Worm (Caenorhabditis elegans): Measurements from ENCODE around the gene C44C1.1.

C44C1.1 gene

ce11 chrX:933504-933903, 47.1 kb upstream of the C44C1.1 start, which contains the start of gene F35H12.1:
F35H12.1 (plus strand) TSS chrX:933804.
- TF ChIP-seq fkh-10 (GFP tag; optimal IDR thresholded peaks at IDR 0.05) (peak; percentile 58), dmd-8 (GFP tag; IDR thresholded peaks at IDR 0.05) (no peak)

- TF ChIP-seq lsy-2 (tag; optimal IDR thresholded peaks at IDR 0.05) (no peak), snpc-4 (tag; optimal IDR thresholded peaks at IDR 0.05) (peak; percentile 30), ZK337.2 (GFP tag; IDR thresholded peaks at IDR 0.05) (no peak), Y75B8A.6 (GFP tag; IDR thresholded peaks at IDR 0.05) (no peak), mxl-2 (GFP tag; conservative IDR thresholded peaks at IDR 0.05) (no peak)
Observed at ce11 chrX:936013-936412, 44.6 kb upstream of the C44C1.1 start.

ce11 chrX:938269-938883, 42.2 kb upstream of the C44C1.1 start, which contains the start of gene F53H8.3:
F53H8.3 (plus strand) TSS chrX:938543.
- TF ChIP-seq F26F4.8 (GFP tag; conservative IDR thresholded peaks at IDR 0.05) (no peak), nhr-28 (tag; optimal IDR thresholded peaks at IDR 0.05) (peak; percentile 22), pqm-1 (tag; optimal IDR thresholded peaks at IDR 0.05) (peak; percentile 85), snpc-1.2 (GFP tag; IDR thresholded peaks at IDR 0.05) (no peak), Y5F2A.4 (GFP tag; optimal IDR thresholded peaks at IDR 0.05) (no peak), dmd-6 (GFP tag; IDR thresholded peaks at IDR 0.05) (peak; percentile 6; the same call in 1 of the 2 replicates), hlh-11 (tag; optimal IDR thresholded peaks at IDR 0.05) (peak; percentile 24), attf-4 (tag; optimal IDR thresholded peaks at IDR 0.05) (no peak), daf-16 (GFP tag; optimal IDR thresholded peaks at IDR 0.05) (no peak), daf-16 (tag; optimal IDR thresholded peaks at IDR 0.05) (peak; percentile 73), dve-1 (tag; optimal IDR thresholded peaks at IDR 0.05; ENCODE audit: insufficient read depth) (peak; percentile 50)

ce11 chrX:943698-944097, 36.9 kb upstream of the C44C1.1 start:
- TF ChIP-seq F44E2.7 (GFP tag; IDR thresholded peaks at IDR 0.05) = peak; percentile 78; the same call in 1 of the 2 replicates
- peak; percentile 58; the same call in 1 of the 2 replicates for TF ChIP-seq dmd-8 (GFP tag; IDR thresholded peaks at IDR 0.05)
- TF ChIP-seq tra-1 (GFP tag; IDR thresholded peaks at IDR 0.05) = 0 out of 2 replicates have a peak, but pooled peaks have one; percentile 42
- TF ChIP-seq lim-7 (GFP tag; IDR thresholded peaks at IDR 0.05) = peak; percentile 32; the same call in 1 of the 2 replicates
- TF ChIP-seq set-16 (GFP tag; IDR thresholded peaks at IDR 0.05) = peak; percentile 44; the same call in 1 of the 2 replicates

- 0 out of 2 replicates have a peak, but pooled peaks have one; percentile 44 for TF ChIP-seq T26A8.4 (GFP tag; IDR thresholded peaks at IDR 0.05)
- TF ChIP-seq nhr-77 (tag; optimal IDR thresholded peaks at IDR 0.05) = peak; percentile 3
- peak; percentile 79 for TF ChIP-seq hlh-30 (tag; optimal IDR thresholded peaks at IDR 0.05; ENCODE audit: insufficient read depth)
- no peak for TF ChIP-seq nhr-76 (tag; optimal IDR thresholded peaks at IDR 0.05)
- peak; percentile 49; the same call in 1 of the 2 replicates for TF ChIP-seq php-3 (GFP tag; IDR thresholded peaks at IDR 0.05)
- TF ChIP-seq ceh-20 (GFP tag; IDR thresholded peaks at IDR 0.05) = 0 out of 2 replicates have a peak, but pooled peaks have one; percentile 32
- no peak for TF ChIP-seq rbr-2 (tag; optimal IDR thresholded peaks at IDR 0.05)
- TF ChIP-seq pqm-1 (tag; optimal IDR thresholded peaks at IDR 0.05) = peak; percentile 43
- peak in 1 of 2 experiments; percentile 22 for TF ChIP-seq hif-1 (tag; optimal IDR thresholded peaks at IDR 0.05)
- TF ChIP-seq dmd-6 (GFP tag; IDR thresholded peaks at IDR 0.05) = peak; percentile 76
- no peak for TF ChIP-seq zfp-2 (tag; optimal IDR thresholded peaks at IDR 0.05)
- TF ChIP-seq daf-16 (GFP tag; optimal IDR thresholded peaks at IDR 0.05) = no peak
- TF ChIP-seq daf-16 (tag; optimal IDR thresholded peaks at IDR 0.05) = peak; percentile 75
- TF ChIP-seq nhr-42 (GFP tag; IDR thresholded peaks at IDR 0.05) = 0 out of 2 replicates have a peak, but pooled peaks have one; percentile 29
- TF ChIP-seq mes-2 (tag; optimal IDR thresholded peaks at IDR 0.05; ENCODE audit: poor library complexity, severe bottlenecking) = peak; percentile 15
- no peak for TF ChIP-seq jun-1 (tag; optimal IDR thresholded peaks at IDR 0.05)
- peak; percentile 9 for TF ChIP-seq nhr-28 (tag; optimal IDR thresholded peaks at IDR 0.05)
- TF ChIP-seq tra-1 (GFP tag; IDR thresholded peaks at IDR 0.05) = peak; percentile 61
- TF ChIP-seq madf-9 (GFP tag; conservative IDR thresholded peaks at IDR 0.05) = no peak
- peak; percentile 76 for TF ChIP-seq hlh-11 (tag; optimal IDR thresholded peaks at IDR 0.05)
- no peak for TF ChIP-seq lin-13 (GFP tag; optimal IDR thresholded peaks at IDR 0.05)
- TF ChIP-seq madf-5 (GFP tag; IDR thresholded peaks at IDR 0.05) = no peak
- TF ChIP-seq mep-1 (tag; optimal IDR thresholded peaks at IDR 0.05) = peak; percentile 22
- peak; percentile 77 for TF ChIP-seq dve-1 (tag; optimal IDR thresholded peaks at IDR 0.05; ENCODE audit: insufficient read depth)
Observed at ce11 chrX:945669-946068, 34.9 kb upstream of the C44C1.1 start.

Data from whole organism, L4 larva.